Worm (Caenorhabditis elegans) whole organism, young adult: Measurements from ENCODE around the gene Y54E2A.9.

Experiments used
- B0019.2 ChIP-seq: fragments of 200-800 bp; sonication (Bioruptor generic); conservative IDR thresholded peaks from 2 replicates; pipeline ENCODE4 v1.3.6; 2022; ENCODE audit warnings: missing genetic modification reagents, missing genetic modification characterization, missing compliant biosample characterization
- B0336.3 ChIP-seq: fragments of 200-800 bp; sonication (Bioruptor generic); IDR thresholded peaks from 2 replicates; pipeline ENCODE4 v1.3.6; 2022; ENCODE audit warnings: missing genetic modification characterization, missing compliant biosample characterization
- F10E7.11 ChIP-seq: sonication (generic microtip); optimal IDR thresholded peaks from 2 replicates; lab custom pipeline; 2017; ENCODE audit warnings: mild to moderate bottlenecking, missing genetic modification characterization, moderate library complexity, missing compliant biosample characterization
- F22D6.2 ChIP-seq: sonication (generic microtip); optimal IDR thresholded peaks from 2 replicates; lab custom pipeline; 2016; ENCODE audit warnings: mild to moderate bottlenecking, missing genetic modification characterization, missing compliant biosample characterization
- F33H1.4 ChIP-seq: fragments of 200-800 bp; sonication (Bioruptor generic); IDR thresholded peaks from 2 replicates; pipeline ENCODE4 v1.3.6; 2022; ENCODE audit warnings: missing genetic modification reagents, missing genetic modification characterization, missing compliant biosample characterization
- F49E8.2 ChIP-seq: sonication (generic microtip); optimal IDR thresholded peaks from 3 replicates; lab custom pipeline; 2017; ENCODE audit warnings: missing genetic modification characterization, mild to moderate bottlenecking, missing compliant biosample characterization, antibody characterized with exemption, moderate library complexity; ENCODE audit not compliant: insufficient read depth
- F52B5.7 ChIP-seq: sonication (generic microtip); optimal IDR thresholded peaks from 2 replicates; lab custom pipeline; 2016; ENCODE audit warnings: mild to moderate bottlenecking, missing genetic modification characterization, missing compliant biosample characterization
- F57C9.4 ChIP-seq: sonication (generic microtip); optimal IDR thresholded peaks from 2 replicates; lab custom pipeline; 2017; ENCODE audit warnings: mild to moderate bottlenecking, missing genetic modification characterization, missing compliant biosample characterization
- K11D2.4 ChIP-seq: fragments of 200-800 bp; sonication (Bioruptor generic); IDR thresholded peaks from 2 replicates; pipeline ENCODE4 v1.3.6; 2022; ENCODE audit warnings: missing genetic modification reagents, missing genetic modification characterization, missing compliant biosample characterization
- Y56A3A.18 ChIP-seq: fragments of 200-800 bp; sonication (Bioruptor generic); IDR thresholded peaks from 2 replicates; pipeline ENCODE4 v1.3.6; 2022; ENCODE audit warnings: missing genetic modification reagents, missing genetic modification characterization, missing compliant biosample characterization
- Y79H2A.3 ChIP-seq: fragments of 200-800 bp; sonication (Bioruptor generic); conservative IDR thresholded peaks from 2 replicates; pipeline ENCODE4 v1.3.6; 2022; ENCODE audit warnings: missing genetic modification reagents, missing genetic modification characterization, missing compliant biosample characterization
- ama-1 ChIP-seq, 3 experiments: fragments of 150-350 bp in 1 of 3; sonication (generic microtip) in 2 of 3; optimal IDR thresholded peaks; 2 replicates each; lab custom pipeline; 2014 to 2018; ENCODE audit warnings: missing biosample characterization in 2 of 3, missing genetic modification characterization in 2 of 3, missing genetic modification reagents in 2 of 3
- aptf-3 ChIP-seq: fragments of 200-800 bp; sonication (Bioruptor generic); IDR thresholded peaks from 2 replicates; pipeline ENCODE4 v1.3.6; 2022; ENCODE audit warnings: missing genetic modification characterization, missing compliant biosample characterization
- attf-5 ChIP-seq: fragments of 200-800 bp; sonication (Bioruptor generic); optimal IDR thresholded peaks from 2 replicates; lab custom pipeline; 2018; ENCODE audit warnings: mild to moderate bottlenecking, missing genetic modification characterization, missing compliant biosample characterization
- attf-6 ChIP-seq: fragments of 200-800 bp; sonication (Bioruptor generic); IDR thresholded peaks from 2 replicates; pipeline ENCODE4 v1.3.6; 2022; ENCODE audit warnings: missing genetic modification reagents, missing genetic modification characterization, missing compliant biosample characterization
- ccch-3 ChIP-seq: fragments of 200-800 bp; sonication (Bioruptor generic); optimal IDR thresholded peaks from 2 replicates; lab custom pipeline; 2018; ENCODE audit warnings: mild to moderate bottlenecking, missing genetic modification characterization, missing compliant biosample characterization
- cebp-2 ChIP-seq: fragments of 200-800 bp; sonication (Bioruptor generic); IDR thresholded peaks from 2 replicates; pipeline ENCODE4 v1.3.6; 2022; ENCODE audit warnings: missing genetic modification characterization, missing compliant biosample characterization
- ceh-100 ChIP-seq: fragments of 200-800 bp; sonication (Bioruptor generic); IDR thresholded peaks from 2 replicates; pipeline ENCODE4 v1.3.6; 2022; ENCODE audit warnings: missing genetic modification reagents, missing genetic modification characterization, missing compliant biosample characterization
- ceh-27 ChIP-seq: fragments of 200-800 bp; sonication (Bioruptor generic); optimal IDR thresholded peaks from 2 replicates; lab custom pipeline; 2018; ENCODE audit warnings: mild to moderate bottlenecking, missing genetic modification characterization, moderate library complexity, missing compliant biosample characterization
- die-1 ChIP-seq: sonication (generic microtip); optimal IDR thresholded peaks from 2 replicates; lab custom pipeline; 2016; ENCODE audit warnings: missing genotype, mild to moderate bottlenecking, missing genetic modification characterization, missing compliant biosample characterization
- egl-18 ChIP-seq: fragments of 200-800 bp; sonication (Bioruptor generic); IDR thresholded peaks from 2 replicates; pipeline ENCODE4 v1.3.6; 2022; ENCODE audit warnings: missing genetic modification reagents, missing genetic modification characterization, missing compliant biosample characterization
- ekl-4 ChIP-seq: fragments of 200-800 bp; sonication (Bioruptor generic); IDR thresholded peaks from 2 replicates; pipeline ENCODE4 v1.3.6; 2022; ENCODE audit warnings: missing genetic modification reagents, missing genetic modification characterization, missing compliant biosample characterization
- fkh-3 ChIP-seq: sonication (generic microtip); optimal IDR thresholded peaks from 2 replicates; lab custom pipeline; 2016; ENCODE audit warnings: mild to moderate bottlenecking, missing genetic modification characterization, missing compliant biosample characterization
- him-1 ChIP-seq: sonication (generic microtip); optimal IDR thresholded peaks from 2 replicates; lab custom pipeline; 2016; ENCODE audit warnings: missing genotype, missing genetic modification reagents, missing genetic modification characterization, missing compliant biosample characterization
- hsf-1 ChIP-seq: fragments of 200-800 bp; sonication (Bioruptor generic); IDR thresholded peaks from 2 replicates; pipeline ENCODE4 v1.3.6; 2022; ENCODE audit warnings: missing genetic modification reagents, missing genetic modification characterization, missing compliant biosample characterization
- lag-1 ChIP-seq: fragments of 200-800 bp; sonication (Bioruptor generic); IDR thresholded peaks from 2 replicates; pipeline ENCODE4 v1.3.6; 2022; ENCODE audit warnings: missing genetic modification reagents, missing genetic modification characterization, missing compliant biosample characterization
- lin-26 ChIP-seq: fragments of 200-800 bp; sonication (Bioruptor generic); IDR thresholded peaks from 2 replicates; pipeline ENCODE4 v1.3.6; 2022; ENCODE audit warnings: missing genetic modification reagents, missing genetic modification characterization, missing compliant biosample characterization
- lir-1 ChIP-seq: fragments of 200-800 bp; sonication (Bioruptor generic); conservative IDR thresholded peaks from 2 replicates; pipeline ENCODE4 v1.3.6; 2022; ENCODE audit warnings: missing genetic modification reagents, missing genetic modification characterization, missing compliant biosample characterization
- madf-3 ChIP-seq: fragments of 200-800 bp; sonication (Bioruptor generic); IDR thresholded peaks from 2 replicates; pipeline ENCODE4 v1.3.6; 2022; ENCODE audit warnings: missing genetic modification reagents, missing genetic modification characterization, missing compliant biosample characterization
- madf-6 ChIP-seq: fragments of 200-800 bp; sonication (Bioruptor generic); IDR thresholded peaks from 2 replicates; pipeline ENCODE4 v1.3.6; 2022; ENCODE audit warnings: missing genetic modification reagents, missing genetic modification characterization, missing compliant biosample characterization
- mcd-1 ChIP-seq: fragments of 200-800 bp; sonication (Bioruptor generic); IDR thresholded peaks from 2 replicates; pipeline ENCODE4 v1.3.6; 2022; ENCODE audit warnings: missing genetic modification reagents, missing genetic modification characterization, missing compliant biosample characterization
- mxl-1 ChIP-seq: sonication (generic microtip); optimal IDR thresholded peaks from 2 replicates; lab custom pipeline; 2016; ENCODE audit warnings: missing genetic modification characterization, missing compliant biosample characterization
- nhr-179 ChIP-seq: sonication (generic microtip); optimal IDR thresholded peaks from 2 replicates; lab custom pipeline; 2016; ENCODE audit warnings: mild to moderate bottlenecking, missing genetic modification characterization, missing compliant biosample characterization
- sea-2 ChIP-seq: fragments of 200-800 bp; sonication (Bioruptor generic); IDR thresholded peaks from 2 replicates; pipeline ENCODE4 v1.3.6; 2022; ENCODE audit warnings: missing genetic modification characterization, missing compliant biosample characterization
- snpc-1.1 ChIP-seq: sonication (generic microtip); optimal IDR thresholded peaks from 2 replicates; lab custom pipeline; 2017; ENCODE audit warnings: missing genetic modification characterization, mild to moderate bottlenecking, missing compliant biosample characterization, antibody characterized with exemption, moderate library complexity, missing genotype, missing genetic modification reagents; ENCODE audit not compliant: insufficient read depth
- tbp1 ChIP-seq: fragments of 200-800 bp; sonication (Bioruptor generic); optimal IDR thresholded peaks from 2 replicates; lab custom pipeline; 2018; ENCODE audit warnings: mild to moderate bottlenecking, missing genetic modification characterization, missing compliant biosample characterization
- unc-62 ChIP-seq: fragments of 150-350 bp; optimal IDR thresholded peaks from 2 replicates; lab custom pipeline; 2014; ENCODE audit warnings: missing biosample characterization, missing genetic modification reagents, missing genetic modification characterization
- ztf-18 ChIP-seq: sonication (generic microtip); optimal IDR thresholded peaks from 2 replicates; lab custom pipeline; 2016; ENCODE audit warnings: missing genotype, mild to moderate bottlenecking, missing genetic modification characterization, missing compliant biosample characterization

The Y54E2A.9 gene

DNA sequence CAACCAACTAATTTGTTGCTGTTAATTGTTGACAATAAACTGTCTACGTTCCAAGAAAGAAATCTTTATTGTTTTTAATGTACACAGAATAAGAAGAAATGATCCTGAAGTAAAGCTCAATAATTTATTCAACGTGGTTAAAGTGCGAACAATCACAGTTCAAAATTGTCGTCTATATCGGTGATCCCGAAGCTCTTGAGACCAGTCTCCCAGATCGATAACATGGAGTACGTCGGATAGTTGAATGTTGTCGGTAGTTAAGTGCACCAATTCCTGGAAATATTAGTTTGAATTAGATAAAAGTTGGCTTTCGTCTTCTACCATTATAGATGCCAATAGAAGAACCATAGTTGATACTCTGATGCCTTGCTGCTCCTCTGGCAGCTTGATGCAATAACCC, 30.3 kb upstream of the Y54E2A.9 start (continued):
- TF ChIP-seq Y56A3A.18 (GFP tag; lab: Robert Waterston, UW) (peak; percentile 44; the same call in 1 of the 2 replicates), egl-18 (no peak), B0019.2 (GFP tag; lab: Robert Waterston, UW) (no peak), tbp1 (GFP tag; lab: Kevin White, UChicago) (peak; percentile 27), F22D6.2 (no peak), ama-1 (optimal IDR thresholded peaks at IDR 0.05; lab: Kevin White, UChicago) (no peak), ama-1 (GFP tag; optimal IDR thresholded peaks at IDR 0.05; lab: Kevin White, UChicago) (no peak), mcd-1 (GFP tag; lab: Robert Waterston, UW) (no peak), madf-3 (GFP tag; lab: Robert Waterston, UW) (0 out of 2 replicates have a peak, but pooled peaks have one; percentile 13), unc-62 (no peak), F52B5.7 (tag; lab: Kevin White, UChicago) (no peak), die-1 (tag; lab: Kevin White, UChicago) (no peak), lag-1 (GFP tag; lab: Robert Waterston, UW) (no peak), F57C9.4 (no peak), F10E7.11 (tag; lab: Kevin White, UChicago) (no peak), ccch-3 (GFP tag; lab: Kevin White, UChicago) (no peak), F49E8.2 (tag; lab: Kevin White, UChicago) (peak; percentile 42), snpc-1.1 (tag; lab: Kevin White, UChicago) (no peak), hsf-1 (GFP tag; lab: Robert Waterston, UW) (peak; percentile 65), aptf-3 (GFP tag; lab: Robert Waterston, UW) (no peak), ceh-100 (GFP tag; lab: Robert Waterston, UW) (no peak), sea-2 (GFP tag; lab: Robert Waterston, UW) (no peak), lin-26 (GFP tag; lab: Robert Waterston, UW) (peak; percentile 50; the same call in 1 of the 2 replicates), attf-6 (GFP tag; lab: Robert Waterston, UW) (0 out of 2 replicates have a peak, but pooled peaks have one; percentile 35), lir-1 (GFP tag; lab: Robert Waterston, UW) (no peak), attf-5 (GFP tag; lab: Kevin White, UChicago) (no peak), mxl-1 (tag; lab: Kevin White, UChicago) (no peak), ceh-27 (GFP tag; lab: Kevin White, UChicago) (no peak), B0336.3 (GFP tag; lab: Robert Waterston, UW) (peak; percentile 54; the same call in 1 of the 2 replicates), cebp-2 (GFP tag; lab: Robert Waterston, UW) (0 out of 2 replicates have a peak, but pooled peaks have one; percentile 7), fkh-3 (tag; lab: Kevin White, UChicago) (no peak), him-1 (tag; lab: Kevin White, UChicago) (peak; percentile 28), K11D2.4 (GFP tag; lab: Robert Waterston, UW) (no peak), F33H1.4 (GFP tag; lab: Robert Waterston, UW) (peak; percentile 36), madf-6 (peak; percentile 68; the same call in 1 of the 2 replicates), nhr-179 (tag; lab: Kevin White, UChicago) (no peak), ekl-4 (GFP tag; lab: Robert Waterston, UW) (peak; percentile 38; the same call in 1 of the 2 replicates), ztf-18 (tag; lab: Kevin White, UChicago) (no peak), Y79H2A.3 (GFP tag; lab: Robert Waterston, UW) (no peak)
- TF ChIP-seq, all 124 proteins: peak for 22
